Worm (Caenorhabditis elegans) whole organism, young adult: ENCODE measurements around the gene F35E8.7.

Source experiments
- B0336.3 ChIP-seq: fragments of 200-800 bp; sonication (Bioruptor generic); IDR thresholded peaks from 2 replicates; pipeline ENCODE4 v1.3.6; 2022; ENCODE audit warnings: missing genetic modification characterization, missing compliant biosample characterization
- F57A8.1 ChIP-seq: fragments of 200-800 bp; sonication (Bioruptor generic); optimal IDR thresholded peaks from 2 replicates; lab custom pipeline; 2018; ENCODE audit warnings: mild to moderate bottlenecking, missing genetic modification characterization, moderate library complexity, missing compliant biosample characterization
- ZK185.1 ChIP-seq: sonication (generic microtip); optimal IDR thresholded peaks from 2 replicates; lab custom pipeline; 2016; ENCODE audit warnings: mild to moderate bottlenecking, missing genetic modification characterization, missing compliant biosample characterization; ENCODE audit not compliant: poor library complexity, severe bottlenecking
- aptf-3 ChIP-seq: fragments of 200-800 bp; sonication (Bioruptor generic); IDR thresholded peaks from 2 replicates; pipeline ENCODE4 v1.3.6; 2022; ENCODE audit warnings: missing genetic modification characterization, missing compliant biosample characterization
- atf-7 ChIP-seq: sonication (generic microtip); optimal IDR thresholded peaks from 2 replicates; lab custom pipeline; 2017; ENCODE audit warnings: mild to moderate bottlenecking, missing genetic modification characterization, missing compliant biosample characterization
- attf-6 ChIP-seq: fragments of 200-800 bp; sonication (Bioruptor generic); IDR thresholded peaks from 2 replicates; pipeline ENCODE4 v1.3.6; 2022; ENCODE audit warnings: missing genetic modification reagents, missing genetic modification characterization, missing compliant biosample characterization
- ccch-3 ChIP-seq: fragments of 200-800 bp; sonication (Bioruptor generic); optimal IDR thresholded peaks from 2 replicates; lab custom pipeline; 2018; ENCODE audit warnings: mild to moderate bottlenecking, missing genetic modification characterization, missing compliant biosample characterization
- cebp-1 ChIP-seq, 2 experiments: fragments of 200-800 bp in 1 of 2; sonication (Bioruptor generic) in 1 of 2; sonication (generic microtip) in 1 of 2; IDR thresholded peaks in 1 of 2; optimal IDR thresholded peaks in 1 of 2; 2 replicates each; pipeline versions ENCODE4 v1.3.6 to Lab custom; 2017 to 2022; ENCODE audit warnings: missing compliant biosample characterization in 2 of 2, missing genetic modification characterization in 2 of 2, mild to moderate bottlenecking in 1 of 2, missing genetic modification reagents in 1 of 2, moderate library complexity in 1 of 2
- ceh-100 ChIP-seq: fragments of 200-800 bp; sonication (Bioruptor generic); IDR thresholded peaks from 2 replicates; pipeline ENCODE4 v1.3.6; 2022; ENCODE audit warnings: missing genetic modification reagents, missing genetic modification characterization, missing compliant biosample characterization
- ceh-40 ChIP-seq: fragments of 200-800 bp; sonication (Bioruptor generic); IDR thresholded peaks from 2 replicates; pipeline ENCODE4 v1.3.6; 2022; ENCODE audit warnings: missing genetic modification characterization, missing compliant biosample characterization
- ceh-79 ChIP-seq: sonication (generic microtip); optimal IDR thresholded peaks from 2 replicates; lab custom pipeline; 2017; ENCODE audit warnings: mild to moderate bottlenecking, missing genetic modification characterization, missing compliant biosample characterization
- dox-1 ChIP-seq: fragments of 200-800 bp; sonication (Bioruptor generic); IDR thresholded peaks from 2 replicates; pipeline ENCODE4 v1.3.6; 2022; ENCODE audit warnings: missing genetic modification reagents, missing genetic modification characterization, missing compliant biosample characterization
- dpl-1 ChIP-seq: fragments of 150-350 bp; optimal IDR thresholded peaks from 2 replicates; lab custom pipeline; 2014; ENCODE audit warnings: missing biosample characterization, missing genetic modification reagents, missing genetic modification characterization
- efl-1 ChIP-seq: fragments of 150-350 bp; optimal IDR thresholded peaks from 2 replicates; lab custom pipeline; 2014; ENCODE audit warnings: missing biosample characterization, missing genetic modification reagents, missing genetic modification characterization
- egl-44 ChIP-seq: fragments of 200-800 bp; sonication (Bioruptor generic); IDR thresholded peaks from 2 replicates; pipeline ENCODE4 v1.3.6; 2022; ENCODE audit warnings: missing genetic modification reagents, missing genetic modification characterization, missing compliant biosample characterization
- fkh-3 ChIP-seq: sonication (generic microtip); optimal IDR thresholded peaks from 2 replicates; lab custom pipeline; 2016; ENCODE audit warnings: mild to moderate bottlenecking, missing genetic modification characterization, missing compliant biosample characterization
- hmg-20 ChIP-seq: fragments of 200-800 bp; sonication (Bioruptor generic); IDR thresholded peaks from 2 replicates; pipeline ENCODE4 v1.3.6; 2022; ENCODE audit warnings: missing genetic modification reagents, missing genetic modification characterization, missing compliant biosample characterization
- hrde-1 ChIP-seq: sonication (generic microtip); optimal IDR thresholded peaks from 2 replicates; lab custom pipeline; 2016; ENCODE audit warnings: missing genetic modification characterization, mild to moderate bottlenecking, missing compliant biosample characterization, moderate library complexity, missing genotype, missing genetic modification reagents, borderline replicate concordance
- lin-26 ChIP-seq: fragments of 200-800 bp; sonication (Bioruptor generic); IDR thresholded peaks from 2 replicates; pipeline ENCODE4 v1.3.6; 2022; ENCODE audit warnings: missing genetic modification reagents, missing genetic modification characterization, missing compliant biosample characterization
- lin-40 ChIP-seq: sonication (generic microtip); optimal IDR thresholded peaks from 2 replicates; lab custom pipeline; 2016; ENCODE audit warnings: missing genetic modification characterization, mild to moderate bottlenecking, missing compliant biosample characterization, missing genotype, missing genetic modification reagents
- lsl-1 ChIP-seq: fragments of 200-800 bp; sonication (Bioruptor generic); optimal IDR thresholded peaks from 2 replicates; lab custom pipeline; 2018; ENCODE audit warnings: mild to moderate bottlenecking, missing genetic modification characterization, moderate library complexity, missing compliant biosample characterization
- mcd-1 ChIP-seq: fragments of 200-800 bp; sonication (Bioruptor generic); IDR thresholded peaks from 2 replicates; pipeline ENCODE4 v1.3.6; 2022; ENCODE audit warnings: missing genetic modification reagents, missing genetic modification characterization, missing compliant biosample characterization
- mxl-1 ChIP-seq: sonication (generic microtip); optimal IDR thresholded peaks from 2 replicates; lab custom pipeline; 2016; ENCODE audit warnings: missing genetic modification characterization, missing compliant biosample characterization
- nfya-1 ChIP-seq: sonication (generic microtip); optimal IDR thresholded peaks from 2 replicates; lab custom pipeline; 2017; ENCODE audit warnings: antibody characterized with exemption, missing compliant biosample characterization, missing genetic modification characterization, borderline replicate concordance; ENCODE audit not compliant: insufficient read depth
- nfyb-1 ChIP-seq: fragments of 200-800 bp; sonication (Bioruptor generic); IDR thresholded peaks from 2 replicates; pipeline ENCODE4 v1.3.6; 2022; ENCODE audit warnings: missing genetic modification reagents, missing genetic modification characterization, missing compliant biosample characterization
- nhr-120 ChIP-seq: fragments of 200-800 bp; sonication (Bioruptor generic); IDR thresholded peaks from 2 replicates; pipeline ENCODE4 v1.3.6; 2022; ENCODE audit warnings: missing genetic modification characterization, missing compliant biosample characterization
- nhr-80 ChIP-seq: sonication (generic microtip); optimal IDR thresholded peaks from 2 replicates; lab custom pipeline; 2016; ENCODE audit warnings: missing genetic modification characterization, missing compliant biosample characterization
- nhr-90 ChIP-seq: sonication (generic microtip); optimal IDR thresholded peaks from 2 replicates; lab custom pipeline; 2016; ENCODE audit warnings: missing genotype, mild to moderate bottlenecking, missing genetic modification characterization, missing compliant biosample characterization
- unc-62 ChIP-seq: fragments of 150-350 bp; optimal IDR thresholded peaks from 2 replicates; lab custom pipeline; 2014; ENCODE audit warnings: missing biosample characterization, missing genetic modification reagents, missing genetic modification characterization
- xnd-1 ChIP-seq: sonication (generic microtip); optimal IDR thresholded peaks from 2 replicates; lab custom pipeline; 2016; ENCODE audit warnings: missing genotype, missing genetic modification reagents, missing genetic modification characterization, missing compliant biosample characterization
- zfh-2 ChIP-seq: fragments of 200-800 bp; sonication (Bioruptor generic); conservative IDR thresholded peaks from 2 replicates; pipeline ENCODE4 v1.3.6; 2022; ENCODE audit warnings: missing genetic modification reagents, missing genetic modification characterization, missing compliant biosample characterization
- ztf-22 ChIP-seq: fragments of 200-800 bp; sonication (Bioruptor generic); optimal IDR thresholded peaks from 2 replicates; lab custom pipeline; 2018; ENCODE audit warnings: mild to moderate bottlenecking, missing genetic modification characterization, moderate library complexity, missing compliant biosample characterization
- ztf-25 ChIP-seq: fragments of 200-800 bp; sonication (Bioruptor generic); IDR thresholded peaks from 2 replicates; pipeline ENCODE4 v1.3.6; 2022; ENCODE audit warnings: missing genetic modification reagents, missing genetic modification characterization, missing compliant biosample characterization
- ztf-3 ChIP-seq: fragments of 200-800 bp; sonication (Bioruptor generic); optimal IDR thresholded peaks from 2 replicates; lab custom pipeline; 2018; ENCODE audit warnings: mild to moderate bottlenecking, missing genetic modification characterization, missing compliant biosample characterization

F35E8.7 gene

ce11 chrV:15884698-15885097, 29.1 kb upstream of the F35E8.7 start, which contains the start of gene oac-42:
Gene oac-42, minus strand, starts transcription at chrV:15884798.
- TF ChIP-seq aptf-3 (GFP tag; lab: Robert Waterston, UW): no peak
- no peak for TF ChIP-seq dox-1 (GFP tag; lab: Robert Waterston, UW)
- TF ChIP-seq zfh-2 (GFP tag; lab: Robert Waterston, UW): no peak
- no peak for TF ChIP-seq ceh-100 (GFP tag; lab: Robert Waterston, UW)
- TF ChIP-seq ztf-3 (GFP tag; lab: Kevin White, UChicago): no peak
- no peak for TF ChIP-seq lin-26
- no peak for TF ChIP-seq hmg-20

ce11 chrV:15885967-15886366, 27.8 kb upstream of the F35E8.7 start, which contains the start of gene T06C12.9:
Gene T06C12.9, minus strand, starts transcription at chrV:15886067.
- TF ChIP-seq unc-62 (GFP tag; lab: Kevin White, UChicago) (no peak), nhr-120 (no peak), ccch-3 (GFP tag; lab: Kevin White, UChicago) (no peak), efl-1 (no peak), nfya-1 (no peak), ztf-25 (no peak), B0336.3 (no peak), ztf-3 (GFP tag; lab: Kevin White, UChicago) (no peak), xnd-1 (tag; lab: Kevin White, UChicago) (no peak), attf-6 (GFP tag; lab: Robert Waterston, UW) (no peak), atf-7 (tag; lab: Kevin White, UChicago) (no peak), mcd-1 (GFP tag; lab: Robert Waterston, UW) (no peak), egl-44 (GFP tag; lab: Robert Waterston, UW) (no peak), lin-40 (no peak), mxl-1 (tag; lab: Kevin White, UChicago) (no peak), dox-1 (GFP tag; lab: Robert Waterston, UW) (no peak), ZK185.1 (no peak), hrde-1 (tag; lab: Kevin White, UChicago) (no peak), ceh-79 (tag; lab: Kevin White, UChicago) (no peak), nfyb-1 (no peak)
- TF ChIP-seq, all 124 proteins: peak for 0

- TF ChIP-seq nhr-80 (tag; lab: Kevin White, UChicago) (peak; percentile 72), ceh-40 (no peak), ccch-3 (GFP tag; lab: Kevin White, UChicago) (no peak), lin-40 (no peak), fkh-3 (tag; lab: Kevin White, UChicago) (no peak), atf-7 (tag; lab: Kevin White, UChicago) (no peak), ztf-22 (GFP tag; lab: Kevin White, UChicago) (peak; percentile 26), B0336.3 (no peak), egl-44 (GFP tag; lab: Robert Waterston, UW) (0 out of 2 replicates have a peak, but pooled peaks have one; percentile 23), nfyb-1 (peak; percentile 55; the same call in 1 of the 2 replicates), hrde-1 (tag; lab: Kevin White, UChicago) (no peak), lsl-1 (no peak), F57A8.1 (GFP tag; lab: Kevin White, UChicago) (no peak), dox-1 (GFP tag; lab: Robert Waterston, UW) (peak; percentile 32; the same call in 1 of the 2 replicates), cebp-1 (GFP tag; IDR thresholded peaks at IDR 0.05; lab: Robert Waterston, UW) (no peak), cebp-1 (tag; optimal IDR thresholded peaks at IDR 0.05; lab: Kevin White, UChicago) (peak; percentile 21), dpl-1 (GFP tag; lab: Kevin White, UChicago) (no peak), nhr-90 (tag; lab: Kevin White, UChicago) (no peak), ceh-79 (tag; lab: Kevin White, UChicago) (no peak)
Measured at ce11 chrV:15887708-15888295, 26.0 kb upstream of the F35E8.7 start.
